Fruit fly (Drosophila melanogaster): ENCODE measurements around the gene CG42525.

DNA sequence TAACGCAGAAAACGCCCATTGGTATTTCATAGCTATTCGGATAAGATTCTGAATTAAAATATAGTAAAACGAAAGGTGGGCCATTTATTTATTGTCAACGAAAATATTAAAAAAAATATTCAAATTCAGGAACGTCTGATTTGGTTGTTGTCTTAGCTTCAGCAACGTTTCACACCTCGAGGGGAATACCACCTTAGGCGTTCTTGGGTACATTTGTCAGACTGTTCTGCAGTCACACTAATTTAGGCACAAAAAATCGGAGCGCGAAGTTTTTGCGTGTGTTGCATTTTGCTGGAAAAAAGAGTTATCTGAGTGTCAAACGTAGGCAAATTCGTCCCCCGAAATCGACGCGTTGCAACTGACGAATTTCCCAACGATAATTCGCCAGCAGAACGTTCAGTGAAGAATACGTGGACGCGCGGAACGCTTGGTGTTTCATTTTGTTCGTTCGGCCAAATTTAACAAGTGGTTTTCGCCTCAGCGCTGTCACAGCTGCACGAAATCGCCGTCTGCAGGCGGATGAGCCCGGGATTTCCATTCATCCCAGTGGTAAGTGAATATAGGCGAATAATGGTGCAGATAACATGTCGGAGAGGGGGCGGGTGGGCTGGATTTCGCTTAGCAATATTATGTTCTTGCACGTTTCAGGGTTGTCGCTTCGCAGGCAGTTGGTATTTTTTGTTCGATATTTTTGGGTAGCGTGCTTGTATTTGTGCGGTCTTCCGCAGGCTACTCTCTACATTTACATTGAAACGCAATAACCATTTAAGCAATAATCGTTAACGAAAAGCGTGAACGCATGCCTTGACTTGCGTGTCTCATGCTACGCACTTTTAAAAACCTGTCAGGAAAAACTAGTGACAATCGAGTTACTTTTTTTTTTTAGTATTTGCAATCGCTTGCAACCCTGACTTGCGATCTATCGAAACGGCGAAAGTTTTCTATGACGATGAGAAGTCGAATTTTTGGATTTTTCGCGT is 35.5 kb upstream of the CG42525 start, which contains the start of gene Larp4B:
- TF ChIP-seq Hr78 (GFP tag; optimal IDR thresholded peaks at IDR 0.05) (no peak), br (GFP tag; optimal IDR thresholded peaks at IDR 0.05) (no peak), h (GFP tag; optimal IDR thresholded peaks at IDR 0.05) (peak; percentile 13)
